Worm (Caenorhabditis elegans): ENCODE measurements around the gene F56D5.6.

Gene F56D5.6

DNA sequence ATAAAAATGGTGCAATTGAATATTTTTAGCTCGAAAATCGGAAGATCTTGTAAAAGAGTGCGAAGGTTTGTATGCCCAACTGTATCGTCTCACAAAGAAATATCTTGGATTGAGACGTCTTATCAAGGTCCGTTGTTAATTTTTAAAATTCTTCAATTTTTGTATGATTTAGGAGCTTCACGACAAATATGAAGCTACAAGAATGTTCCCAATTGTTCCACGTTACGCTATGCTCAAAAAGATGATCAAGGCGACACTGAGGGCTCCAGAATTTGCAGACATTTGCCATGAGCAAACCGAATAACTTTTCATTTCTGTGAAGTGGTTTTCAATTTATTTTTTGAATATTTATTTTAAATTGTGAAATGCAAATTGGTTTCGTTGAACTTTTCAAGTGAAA, 37.0 kb downstream of the F56D5.6 start:
- TF ChIP-seq tbx-8 (GFP tag; optimal IDR thresholded peaks at IDR 0.05) (no peak), blmp-1 (tag; optimal IDR thresholded peaks at IDR 0.05) (no peak), nhr-2 (tag; optimal IDR thresholded peaks at IDR 0.05) (no peak), ham-2 (GFP tag; optimal IDR thresholded peaks at IDR 0.05) (no peak), ces-1 (GFP tag; optimal IDR thresholded peaks at IDR 0.05) (no peak), lin-32 (GFP tag; optimal IDR thresholded peaks at IDR 0.05) (no peak), bed-3 (GFP tag; optimal IDR thresholded peaks at IDR 0.05) (no peak), hlh-1 (tag; optimal IDR thresholded peaks at IDR 0.05) (no peak), zip-8 (tag; optimal IDR thresholded peaks at IDR 0.05) (no peak), pha-4 (tag; optimal IDR thresholded peaks at IDR 0.05) (no peak)

DNA sequence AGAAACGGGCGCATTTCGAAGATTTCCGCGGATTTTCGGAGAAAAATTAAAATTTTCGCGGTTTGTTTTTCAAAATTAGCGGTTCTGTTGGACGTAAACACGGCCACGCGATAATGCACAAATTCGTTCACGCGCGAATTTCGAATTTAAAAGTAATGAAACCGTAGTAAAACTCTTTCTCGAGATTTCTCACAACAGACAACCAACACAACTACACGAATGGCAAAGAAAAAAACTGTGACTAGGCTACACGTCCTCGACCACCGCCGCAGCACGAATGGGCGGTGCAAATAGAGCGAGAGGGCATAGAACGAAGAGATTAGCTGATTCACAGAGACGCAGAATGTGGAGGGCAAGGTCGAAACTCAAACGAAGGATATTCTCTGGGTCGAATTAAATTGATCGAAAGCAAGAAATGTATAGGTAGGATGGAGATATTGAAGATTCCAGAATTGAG, 39.2 kb downstream of the F56D5.6 start, which contains the start of gene idh-1:
Gene idh-1, minus strand, starts transcription at position 228 of the 457 bp plus-strand sequence.
- TF ChIP-seq elt-3 (tag; optimal IDR thresholded peaks at IDR 0.05), result no peak
- no peak for TF ChIP-seq ham-2 (GFP tag; optimal IDR thresholded peaks at IDR 0.05)

DNA sequence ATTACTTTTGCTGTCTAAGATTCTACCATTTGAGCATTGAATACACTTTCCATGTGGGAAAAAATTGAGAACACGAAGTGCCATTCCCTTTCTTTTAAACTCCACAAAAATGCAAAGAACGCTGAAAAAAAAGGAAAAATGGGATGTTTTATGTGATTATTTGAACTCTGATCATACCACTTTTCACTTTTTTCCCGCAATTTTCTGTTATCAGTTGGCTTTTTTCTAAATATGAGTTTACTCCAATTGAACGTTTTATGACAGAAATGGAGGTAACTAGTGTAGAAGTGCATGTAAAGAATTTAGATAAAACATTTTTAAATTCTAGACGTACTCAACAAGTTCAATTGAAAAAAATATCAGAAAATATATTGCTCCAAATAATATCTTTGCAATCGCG, 39.7 kb downstream of the F56D5.6 start:
- no peak for TF ChIP-seq elt-3 (tag; optimal IDR thresholded peaks at IDR 0.05)
- no peak for TF ChIP-seq ces-1 (GFP tag; optimal IDR thresholded peaks at IDR 0.05)
- no peak for TF ChIP-seq nhr-28 (tag; optimal IDR thresholded peaks at IDR 0.05)
- no peak for TF ChIP-seq blmp-1 (tag; optimal IDR thresholded peaks at IDR 0.05)
- no peak for TF ChIP-seq M03D4.4 (tag; optimal IDR thresholded peaks at IDR 0.05)
- TF ChIP-seq mab-5 (tag; optimal IDR thresholded peaks at IDR 0.05), result no peak
- TF ChIP-seq nhr-76 (tag; optimal IDR thresholded peaks at IDR 0.05), result no peak
- TF ChIP-seq mep-1 (tag; optimal IDR thresholded peaks at IDR 0.05), result no peak
- TF ChIP-seq ham-2 (GFP tag; optimal IDR thresholded peaks at IDR 0.05), result no peak
- TF ChIP-seq sptf-1 (tag; optimal IDR thresholded peaks at IDR 0.05), result no peak
- no peak for TF ChIP-seq ceh-39 (tag; optimal IDR thresholded peaks at IDR 0.05)
- no peak for TF ChIP-seq hlh-1 (tag; optimal IDR thresholded peaks at IDR 0.05)
- no peak for TF ChIP-seq unc-120 (tag; optimal IDR thresholded peaks at IDR 0.05; ENCODE audit: poor library complexity, severe bottlenecking)
- TF ChIP-seq lin-13 (tag; optimal IDR thresholded peaks at IDR 0.05), result no peak
- TF ChIP-seq ceh-43 (GFP tag; optimal IDR thresholded peaks at IDR 0.05), result no peak
- TF ChIP-seq unc-62 (GFP tag; optimal IDR thresholded peaks at IDR 0.05), result no peak
- TF ChIP-seq ztf-11 (tag; optimal IDR thresholded peaks at IDR 0.05), result no peak
- TF ChIP-seq cnd-1 (tag; optimal IDR thresholded peaks at IDR 0.05), result no peak
- no peak for TF ChIP-seq lsy-2 (tag; optimal IDR thresholded peaks at IDR 0.05)
- no peak for TF ChIP-seq flh-1 (GFP tag; optimal IDR thresholded peaks at IDR 0.05)

DNA sequence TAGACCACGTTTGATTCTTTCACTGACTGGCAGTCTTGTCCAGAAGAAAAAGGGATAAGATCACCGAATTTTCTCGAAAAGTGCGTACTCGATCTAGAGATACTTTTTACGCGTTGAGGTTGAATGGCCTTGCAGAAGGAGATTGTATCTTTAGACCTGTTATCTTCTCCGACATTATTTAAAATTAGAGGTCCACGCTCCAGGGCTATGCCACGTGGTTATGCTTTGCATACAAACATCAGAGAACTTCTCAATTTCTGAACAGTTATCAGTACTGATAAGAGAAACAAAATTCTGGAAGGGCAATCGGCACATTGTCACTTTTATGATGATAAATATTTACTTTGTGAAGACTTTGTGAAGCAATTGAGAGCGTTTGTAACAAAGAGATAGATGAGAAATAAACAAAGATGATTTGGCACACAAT, 40.4 kb downstream of the F56D5.6 start:
- TF ChIP-seq ztf-11 (tag; optimal IDR thresholded peaks at IDR 0.05), result no peak
- no peak for TF ChIP-seq drap-1 (GFP tag; optimal IDR thresholded peaks at IDR 0.05)
- peak; percentile 80 for TF ChIP-seq elt-1 (tag; optimal IDR thresholded peaks at IDR 0.05; ENCODE audit: borderline replicate concordance, insufficient read depth)
- TF ChIP-seq ces-1 (GFP tag; optimal IDR thresholded peaks at IDR 0.05), result no peak

DNA sequence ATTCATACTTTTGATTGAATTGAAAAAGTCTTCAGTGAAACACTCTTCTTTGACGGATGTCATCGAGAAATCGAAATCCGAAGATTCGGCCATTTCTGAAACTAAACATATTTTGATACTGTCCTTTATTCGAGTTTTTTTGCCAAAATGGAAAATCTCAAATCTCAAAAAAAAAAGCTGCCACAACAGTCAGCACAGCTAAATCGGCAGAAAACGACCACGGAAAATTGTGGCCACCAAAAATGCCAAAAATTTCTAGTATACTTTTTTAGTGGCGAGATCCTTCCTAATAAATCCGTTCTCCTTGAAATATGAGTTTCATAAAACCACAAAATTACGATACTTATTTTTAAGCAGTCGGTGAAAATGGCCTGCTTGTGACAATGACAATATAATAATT, 42.2 kb downstream of the F56D5.6 start, which contains the start of gene F38E11.9:
Gene F38E11.9, minus strand, starts transcription at position 101 of the 400 bp plus-strand sequence.
- TF ChIP-seq nhr-28 (tag; optimal IDR thresholded peaks at IDR 0.05) (no peak), mab-5 (tag; optimal IDR thresholded peaks at IDR 0.05) (no peak), ceh-83 (GFP tag; optimal IDR thresholded peaks at IDR 0.05) (no peak), snpc-4 (tag; optimal IDR thresholded peaks at IDR 0.05) (no peak), nhr-2 (tag; optimal IDR thresholded peaks at IDR 0.05) (no peak), M03D4.4 (tag; optimal IDR thresholded peaks at IDR 0.05) (no peak), blmp-1 (tag; optimal IDR thresholded peaks at IDR 0.05) (no peak), pha-4 (tag; optimal IDR thresholded peaks at IDR 0.05) (no peak), bed-3 (GFP tag; optimal IDR thresholded peaks at IDR 0.05) (no peak), zip-8 (tag; optimal IDR thresholded peaks at IDR 0.05) (no peak), ces-1 (GFP tag; optimal IDR thresholded peaks at IDR 0.05) (no peak), unc-39 (tag; optimal IDR thresholded peaks at IDR 0.05) (no peak), nhr-237 (tag; optimal IDR thresholded peaks at IDR 0.05) (no peak), nhr-76 (tag; optimal IDR thresholded peaks at IDR 0.05) (no peak), ceh-43 (GFP tag; optimal IDR thresholded peaks at IDR 0.05) (no peak), unc-62 (GFP tag; optimal IDR thresholded peaks at IDR 0.05) (no peak), cnd-1 (tag; optimal IDR thresholded peaks at IDR 0.05) (no peak), lin-32 (GFP tag; optimal IDR thresholded peaks at IDR 0.05) (no peak), elt-1 (tag; optimal IDR thresholded peaks at IDR 0.05; ENCODE audit: borderline replicate concordance, insufficient read depth) (no peak), lsy-2 (tag; optimal IDR thresholded peaks at IDR 0.05) (no peak)
